Worm (Caenorhabditis elegans) whole organism, L4 larva: ENCODE results near the gene abf-5.
A peak's percentile ranks its signal among the peaks of the same experiment; 100 is the strongest.

Source experiments
- F10B5.3 ChIP-seq: sonication (generic microtip); optimal IDR thresholded peaks from 2 replicates; lab custom pipeline; 2016; ENCODE audit warnings: mild to moderate bottlenecking, missing genetic modification characterization, missing compliant biosample characterization
- T20F7.1 ChIP-seq: fragments of 200-800 bp; sonication (Bioruptor generic); optimal IDR thresholded peaks from 2 replicates; lab custom pipeline; 2018; ENCODE audit warnings: mild to moderate bottlenecking, missing genetic modification characterization, missing compliant biosample characterization
- aha-1 ChIP-seq: fragments of 150-350 bp; peaks from one replicate; lab custom pipeline; 2014; ENCODE audit warnings: missing biosample characterization, missing genetic modification characterization
- cey-2 ChIP-seq: sonication (generic microtip); optimal IDR thresholded peaks from 3 replicates; lab custom pipeline; 2017; ENCODE audit warnings: missing genetic modification characterization, mild to moderate bottlenecking, missing compliant biosample characterization, antibody characterized with exemption, borderline replicate concordance; ENCODE audit not compliant: insufficient read depth
- daf-12 ChIP-seq: fragments of 150-350 bp; optimal IDR thresholded peaks from 2 replicates; lab custom pipeline; 2014; ENCODE audit warnings: missing biosample characterization, missing genetic modification reagents, missing genetic modification characterization
- daf-19 ChIP-seq: fragments of 200-800 bp; sonication (Bioruptor generic); conservative IDR thresholded peaks from 2 replicates; pipeline ENCODE4 v1.3.6; 2022; ENCODE audit warnings: missing genetic modification characterization, missing compliant biosample characterization
- gei-8 ChIP-seq: fragments of 200-800 bp; sonication (Bioruptor generic); optimal IDR thresholded peaks from 2 replicates; lab custom pipeline; 2018; ENCODE audit warnings: mild to moderate bottlenecking, missing genetic modification characterization, missing compliant biosample characterization
- hif-1 ChIP-seq, 2 experiments: sonication (generic microtip); optimal IDR thresholded peaks; 2 replicates each; lab custom pipeline; 2016 to 2017; ENCODE audit warnings: missing compliant biosample characterization in 2 of 2, missing genetic modification characterization in 2 of 2, missing genetic modification reagents in 2 of 2, missing genotype in 2 of 2, mild to moderate bottlenecking in 1 of 2
- hlh-11 ChIP-seq: fragments of 200-800 bp; sonication (Bioruptor generic); optimal IDR thresholded peaks from 2 replicates; lab custom pipeline; 2018; ENCODE audit warnings: mild to moderate bottlenecking, missing genetic modification characterization, missing compliant biosample characterization
- lin-38 ChIP-seq: fragments of 200-800 bp; sonication (Bioruptor generic); IDR thresholded peaks from 2 replicates; pipeline ENCODE4 v1.3.6; 2022; ENCODE audit warnings: missing genetic modification reagents, missing genetic modification characterization, missing compliant biosample characterization
- madf-9 ChIP-seq: fragments of 200-800 bp; sonication (Bioruptor generic); conservative IDR thresholded peaks from 2 replicates; pipeline ENCODE4 v1.3.6; 2022; ENCODE audit warnings: missing genetic modification reagents, missing genetic modification characterization, missing compliant biosample characterization
- mes-2 ChIP-seq: sonication (generic microtip); optimal IDR thresholded peaks from 2 replicates; lab custom pipeline; 2016; ENCODE audit warnings: missing genotype, mild to moderate bottlenecking, missing genetic modification characterization, missing compliant biosample characterization; ENCODE audit not compliant: poor library complexity, severe bottlenecking
- nhr-28 ChIP-seq: fragments of 150-350 bp; optimal IDR thresholded peaks from 2 replicates; lab custom pipeline; 2014; ENCODE audit warnings: missing biosample characterization, missing genetic modification characterization
- nhr-42 ChIP-seq: fragments of 200-800 bp; sonication (Bioruptor generic); IDR thresholded peaks from 2 replicates; pipeline ENCODE4 v1.3.6; 2022; ENCODE audit warnings: missing genetic modification characterization, missing compliant biosample characterization
- pha-4 ChIP-seq, 2 experiments: fragments of 150-350 bp in 1 of 2; fragments of 200-800 bp in 1 of 2; sonication (Bioruptor generic) in 1 of 2; IDR thresholded peaks in 1 of 2; optimal IDR thresholded peaks in 1 of 2; 2 replicates each; pipeline versions ENCODE4 v1.3.6 to Lab custom; 2014 to 2022; ENCODE audit warnings: missing genetic modification characterization in 2 of 2, missing genetic modification reagents in 2 of 2, missing biosample characterization in 1 of 2, missing compliant biosample characterization in 1 of 2
- set-16 ChIP-seq: fragments of 200-800 bp; sonication (Bioruptor generic); IDR thresholded peaks from 2 replicates; pipeline ENCODE4 v1.3.6; 2022; ENCODE audit warnings: missing genetic modification reagents, missing genetic modification characterization, missing compliant biosample characterization
- snpc-4 ChIP-seq: fragments of 150-350 bp; optimal IDR thresholded peaks from 2 replicates; lab custom pipeline; 2014; ENCODE audit warnings: missing biosample characterization, missing genetic modification characterization
- spr-1 ChIP-seq: sonication (generic microtip); optimal IDR thresholded peaks from 2 replicates; lab custom pipeline; 2016; ENCODE audit warnings: mild to moderate bottlenecking, missing genetic modification characterization, missing compliant biosample characterization
- unc-62 ChIP-seq, 3 experiments: fragments of 150-350 bp in 1 of 3; sonication (generic microtip); optimal IDR thresholded peaks in 2 of 3; peaks in 1 of 3; 1 replicate in 1 of 3; 2 replicates in 2 of 3; lab custom pipeline; 2014 to 2017; ENCODE audit warnings: missing biosample characterization in 3 of 3, missing genetic modification characterization in 3 of 3, missing genetic modification reagents in 3 of 3, missing genotype in 1 of 3
- zip-2 ChIP-seq: fragments of 150-350 bp; optimal IDR thresholded peaks from 2 replicates; lab custom pipeline; 2014; ENCODE audit warnings: missing biosample characterization, missing genetic modification characterization

Gene abf-5

ce11 chrX:12826782-12827181 lies 34.1 kb downstream of the abf-5 start:
- peak in 1 of 2 experiments; percentile 97 for TF ChIP-seq unc-62 (GFP tag; optimal IDR thresholded peaks at IDR 0.05 in 1 of 2; lab: Kevin White, UChicago)
- TF ChIP-seq unc-62 (tag; optimal IDR thresholded peaks at IDR 0.05; lab: Kevin White, UChicago): no peak
- TF ChIP-seq madf-9 (GFP tag; lab: Robert Waterston, UW): no peak

ce11 chrX:12827741-12828408 lies 35.2 kb downstream of the abf-5 start:
- no peak for TF ChIP-seq hif-1 (tag; optimal IDR thresholded peaks at IDR 0.05; lab: Kevin White, UChicago)
- TF ChIP-seq T20F7.1: no peak
- no peak for TF ChIP-seq cey-2 (tag; lab: Kevin White, UChicago)
- TF ChIP-seq unc-62 (GFP tag; optimal IDR thresholded peaks at IDR 0.05 in 1 of 2; lab: Kevin White, UChicago): peak in 1 of 2 experiments; percentile 97
- no peak for TF ChIP-seq unc-62 (tag; optimal IDR thresholded peaks at IDR 0.05; lab: Kevin White, UChicago)
- no peak for TF ChIP-seq zip-2 (tag; lab: Kevin White, UChicago)
- no peak for TF ChIP-seq spr-1 (tag; lab: Kevin White, UChicago)
- no peak for TF ChIP-seq snpc-4
- no peak for TF ChIP-seq daf-12 (tag; lab: Kevin White, UChicago)
- TF ChIP-seq aha-1 (tag; lab: Kevin White, UChicago): peak; percentile 52
- no peak for TF ChIP-seq pha-4 (GFP tag; IDR thresholded peaks at IDR 0.05; lab: Robert Waterston, UW)
- TF ChIP-seq pha-4 (tag; optimal IDR thresholded peaks at IDR 0.05; lab: Kevin White, UChicago): no peak
- no peak for TF ChIP-seq F10B5.3 (tag; lab: Kevin White, UChicago)
- no peak for TF ChIP-seq daf-19 (GFP tag; lab: Robert Waterston, UW)

- peak in 1 of 2 experiments; percentile 97 for TF ChIP-seq unc-62 (GFP tag; optimal IDR thresholded peaks at IDR 0.05 in 1 of 2; lab: Kevin White, UChicago)
- no peak for TF ChIP-seq unc-62 (tag; optimal IDR thresholded peaks at IDR 0.05; lab: Kevin White, UChicago)
- no peak for TF ChIP-seq lin-38
Measured at ce11 chrX:12829055-12829454, 36.4 kb downstream of the abf-5 start.

- TF ChIP-seq set-16 (GFP tag; lab: Robert Waterston, UW) (no peak), nhr-42 (GFP tag; lab: Robert Waterston, UW) (no peak), nhr-28 (tag; lab: Kevin White, UChicago) (peak; percentile 53), mes-2 (tag; lab: Kevin White, UChicago) (no peak), gei-8 (GFP tag; lab: Kevin White, UChicago) (no peak), hlh-11 (tag; lab: Kevin White, UChicago) (peak; percentile 37)
- TF ChIP-seq, all 104 proteins: peak for 2
Measured at ce11 chrX:12834848-12835247, 42.2 kb downstream of the abf-5 start.
